Fruit fly (Drosophila melanogaster) whole organism, embryonic: ENCODE data around the gene CG6083.

Experiments
- Atf-2 ChIP-seq: fragments of 200-800 bp; sonication (Bioruptor generic); optimal IDR thresholded peaks from 2 replicates; lab custom pipeline; 2016; ENCODE audit warnings: missing biosample characterization, missing genetic modification characterization
- Bteb2 ChIP-seq: fragments of 200-800 bp; sonication (Bioruptor generic); optimal IDR thresholded peaks from 2 replicates; lab custom pipeline; 2016; ENCODE audit warnings: missing biosample characterization, missing genetic modification characterization
- C15 ChIP-seq: fragments of 200-800 bp; sonication (Bioruptor generic); IDR thresholded peaks from 3 replicates; pipeline ENCODE4 v1.3.6; 2022; ENCODE audit warnings: missing biosample characterization, missing genetic modification characterization
- CG10366 ChIP-seq: fragments of 200-800 bp; sonication (Bioruptor generic); IDR thresholded peaks from 2 replicates; pipeline ENCODE4 v1.3.6; 2022; ENCODE audit warnings: missing biosample characterization, missing genetic modification characterization
- CG11085 ChIP-seq: fragments of 200-800 bp; sonication (Bioruptor generic); IDR thresholded peaks from 2 replicates; pipeline ENCODE4 v1.3.6; 2022; ENCODE audit warnings: missing biosample characterization, missing genetic modification characterization
- CG12659 ChIP-seq: fragments of 200-800 bp; sonication (Bioruptor generic); optimal IDR thresholded peaks from 3 replicates; lab custom pipeline; 2017; ENCODE audit warnings: mild to moderate bottlenecking, missing biosample characterization, missing genetic modification reagents, missing genetic modification characterization
- CG13287 ChIP-seq: fragments of 200-800 bp; sonication (Bioruptor generic); IDR thresholded peaks from 2 replicates; pipeline ENCODE4 v1.3.6; 2022; ENCODE audit warnings: missing biosample characterization, missing genetic modification characterization; ENCODE audit not compliant: partially characterized antibody
- CG14050 ChIP-seq: fragments of 200-800 bp; sonication (Bioruptor generic); IDR thresholded peaks from 3 replicates; pipeline ENCODE4 v1.3.6; 2022; ENCODE audit warnings: missing biosample characterization, missing genetic modification characterization
- CG15514 ChIP-seq: fragments of 200-800 bp; sonication (Bioruptor generic); optimal IDR thresholded peaks from 3 replicates; lab custom pipeline; 2017; ENCODE audit warnings: missing biosample characterization, missing genetic modification characterization, mild to moderate bottlenecking, moderate library complexity, missing genetic modification reagents
- CG17829 ChIP-seq: fragments of 200-800 bp; optimal IDR thresholded peaks from 2 replicates; lab custom pipeline; 2019; ENCODE audit warnings: missing biosample characterization, mild to moderate bottlenecking, missing genetic modification characterization, moderate library complexity
- CG17912 ChIP-seq: fragments of 200-800 bp; sonication (Bioruptor generic); optimal IDR thresholded peaks from 2 replicates; lab custom pipeline; 2018; ENCODE audit warnings: missing biosample characterization, mild to moderate bottlenecking, missing genetic modification characterization
- CG2712 ChIP-seq: fragments of 200-800 bp; optimal IDR thresholded peaks from 3 replicates; lab custom pipeline; 2019; ENCODE audit warnings: missing biosample characterization, mild to moderate bottlenecking, missing genetic modification characterization, moderate library complexity
- CG2875 ChIP-seq: fragments of 200-800 bp; sonication (Bioruptor generic); optimal IDR thresholded peaks from 2 replicates; lab custom pipeline; 2017; ENCODE audit warnings: missing biosample characterization, mild to moderate bottlenecking, missing genetic modification characterization, missing genetic modification reagents
- CG31388 ChIP-seq: fragments of 200-800 bp; sonication (Bioruptor generic); optimal IDR thresholded peaks from 2 replicates; lab custom pipeline; 2016; ENCODE audit warnings: missing biosample characterization, missing genetic modification characterization
- CG31441 ChIP-seq: fragments of 200-800 bp; sonication (Bioruptor generic); IDR thresholded peaks from 2 replicates; pipeline ENCODE4 v1.3.6; 2022; ENCODE audit warnings: missing biosample characterization, missing genetic modification characterization
- CG34224 ChIP-seq: fragments of 200-800 bp; sonication (Bioruptor generic); IDR thresholded peaks from 3 replicates; pipeline ENCODE4 v1.3.6; 2022; ENCODE audit warnings: missing biosample characterization, missing genetic modification characterization; ENCODE audit not compliant: partially characterized antibody
- CG3847 ChIP-seq: fragments of 200-800 bp; sonication (Bioruptor generic); IDR thresholded peaks from 2 replicates; pipeline ENCODE4 v1.3.6; 2022; ENCODE audit warnings: missing biosample characterization, missing genetic modification characterization
- CG4360 ChIP-seq: fragments of 200-800 bp; sonication (Bioruptor generic); IDR thresholded peaks from 2 replicates; pipeline ENCODE4 v1.3.6; 2022; ENCODE audit warnings: missing biosample characterization, missing genetic modification characterization
- CG4617 ChIP-seq: fragments of 200-800 bp; sonication (Bioruptor generic); optimal IDR thresholded peaks from 3 replicates; lab custom pipeline; 2016; ENCODE audit warnings: missing biosample characterization, missing genetic modification characterization, borderline replicate concordance
- CG4820 ChIP-seq: fragments of 200-800 bp; sonication (Bioruptor generic); optimal IDR thresholded peaks from 3 replicates; lab custom pipeline; 2016; ENCODE audit warnings: missing biosample characterization, missing genetic modification characterization
- CG7963 ChIP-seq: fragments of 200-800 bp; sonication (Bioruptor generic); IDR thresholded peaks from 3 replicates; pipeline ENCODE4 v1.3.6; 2022; ENCODE audit warnings: missing biosample characterization, missing genetic modification characterization; ENCODE audit not compliant: partially characterized antibody
- CG8281 ChIP-seq: fragments of 200-800 bp; sonication (Bioruptor generic); optimal IDR thresholded peaks from 2 replicates; lab custom pipeline; 2018; ENCODE audit warnings: missing biosample characterization, mild to moderate bottlenecking, missing genetic modification characterization, moderate library complexity
- CG8924 ChIP-seq: fragments of 200-800 bp; optimal IDR thresholded peaks from 3 replicates; lab custom pipeline; 2019; ENCODE audit warnings: missing biosample characterization, mild to moderate bottlenecking, missing genetic modification characterization, moderate library complexity
- CG9215 ChIP-seq: fragments of 200-800 bp; sonication (Bioruptor generic); IDR thresholded peaks from 2 replicates; pipeline ENCODE4 v1.3.6; 2022; ENCODE audit warnings: missing biosample characterization, missing genetic modification characterization
- CG9797 ChIP-seq: fragments of 200-800 bp; sonication (Bioruptor generic); optimal IDR thresholded peaks from 3 replicates; lab custom pipeline; 2018; ENCODE audit warnings: missing biosample characterization, mild to moderate bottlenecking, missing genetic modification characterization
- Dll ChIP-seq: fragments of 200-800 bp; sonication (Bioruptor generic); IDR thresholded peaks from 4 replicates; pipeline ENCODE4 v1.3.6; 2022; ENCODE audit warnings: missing biosample characterization, missing genetic modification characterization; ENCODE audit not compliant: partially characterized antibody
- HmgZ ChIP-seq: fragments of 200-800 bp; sonication (Bioruptor generic); optimal IDR thresholded peaks from 2 replicates; lab custom pipeline; 2018; ENCODE audit warnings: missing biosample characterization, mild to moderate bottlenecking, missing genetic modification characterization
- Hr78 ChIP-seq, 2 experiments: fragments of 200-800 bp in 1 of 2; fragments of >200 bp in 1 of 2; sonication (Bioruptor generic) in 1 of 2; optimal IDR thresholded peaks; 2 replicates each; lab custom pipeline; 2017 to 2019; ENCODE audit warnings: missing biosample characterization in 2 of 2, missing genetic modification characterization in 2 of 2, mild to moderate bottlenecking in 1 of 2, moderate library complexity in 1 of 2
- Lhr ChIP-seq: fragments of 200-800 bp; sonication (Bioruptor generic); optimal IDR thresholded peaks from 3 replicates; lab custom pipeline; 2017; ENCODE audit warnings: mild to moderate bottlenecking, missing biosample characterization, missing genetic modification reagents, missing genetic modification characterization
- NC2β ChIP-seq: fragments of 200-800 bp; sonication (Bioruptor generic); optimal IDR thresholded peaks from 2 replicates; lab custom pipeline; 2016; ENCODE audit warnings: missing biosample characterization, missing genetic modification characterization
- Pdp1 ChIP-seq, 2 experiments: fragments of 200-800 bp; sonication (Bioruptor generic); optimal IDR thresholded peaks; 3 replicates each; lab custom pipeline; 2016; ENCODE audit warnings: missing biosample characterization in 2 of 2, missing genetic modification characterization in 2 of 2, mild to moderate bottlenecking in 1 of 2, moderate library complexity in 1 of 2
- Sry-δ ChIP-seq: fragments of 200-800 bp; sonication (Bioruptor generic); optimal IDR thresholded peaks from 2 replicates; lab custom pipeline; 2016; ENCODE audit warnings: missing biosample characterization, missing genetic modification characterization
- Trl ChIP-seq, 3 experiments: fragments of >200 bp in 2 of 3; fragments of 200-800 bp in 1 of 3; sonication (Bioruptor generic) in 1 of 3; optimal IDR thresholded peaks; 2 replicates in 1 of 3; 3 replicates in 2 of 3; lab custom pipeline; 2016 to 2017; ENCODE audit warnings: missing biosample characterization in 1 of 3, missing genetic modification characterization in 1 of 3
- YL-1 ChIP-seq: fragments of 200-800 bp; sonication (Bioruptor generic); optimal IDR thresholded peaks from 3 replicates; lab custom pipeline; 2017; ENCODE audit warnings: missing biosample characterization, mild to moderate bottlenecking, missing genetic modification characterization
- az2 ChIP-seq: fragments of 200-800 bp; sonication (Bioruptor generic); optimal IDR thresholded peaks from 3 replicates; lab custom pipeline; 2016; ENCODE audit warnings: missing biosample characterization, missing genetic modification characterization
- chif ChIP-seq, 2 experiments: fragments of 200-800 bp; sonication (Bioruptor generic); optimal IDR thresholded peaks; 3 replicates each; lab custom pipeline; 2016; ENCODE audit warnings: missing biosample characterization in 2 of 2, missing genetic modification characterization in 2 of 2
- dm ChIP-seq: fragments of 200-800 bp; sonication (Bioruptor generic); optimal IDR thresholded peaks from 3 replicates; lab custom pipeline; 2016; ENCODE audit warnings: missing biosample characterization, missing genetic modification characterization
- ems ChIP-seq: fragments of 200-800 bp; sonication (Bioruptor generic); optimal IDR thresholded peaks from 3 replicates; lab custom pipeline; 2016; ENCODE audit warnings: missing biosample characterization, missing genetic modification characterization
- fu2 ChIP-seq: fragments of 200-800 bp; sonication (Bioruptor generic); optimal IDR thresholded peaks from 2 replicates; lab custom pipeline; 2016; ENCODE audit warnings: missing biosample characterization, missing genetic modification characterization
- jing ChIP-seq: fragments of 200-800 bp; sonication (Bioruptor generic); optimal IDR thresholded peaks from 2 replicates; lab custom pipeline; 2018; ENCODE audit warnings: missing biosample characterization, mild to moderate bottlenecking, missing genetic modification characterization
- lilli ChIP-seq: fragments of 200-800 bp; sonication (Bioruptor generic); optimal IDR thresholded peaks from 3 replicates; lab custom pipeline; 2016; ENCODE audit warnings: missing biosample characterization, missing genetic modification characterization
- luna ChIP-seq: fragments of 200-800 bp; sonication (Bioruptor generic); optimal IDR thresholded peaks from 2 replicates; lab custom pipeline; 2016; ENCODE audit warnings: missing biosample characterization, missing genetic modification characterization
- onecut ChIP-seq: fragments of 200-800 bp; sonication (Bioruptor generic); IDR thresholded peaks from 2 replicates; pipeline ENCODE4 v1.3.6; 2022; ENCODE audit warnings: missing biosample characterization, missing genetic modification characterization
- ssp ChIP-seq: fragments of 200-800 bp; sonication (Bioruptor generic); IDR thresholded peaks from 2 replicates; pipeline ENCODE4 v1.3.6; 2022; ENCODE audit warnings: missing biosample characterization, missing genetic modification characterization
- sug ChIP-seq: fragments of 200-800 bp; optimal IDR thresholded peaks from 2 replicates; lab custom pipeline; 2019; ENCODE audit warnings: missing biosample characterization, mild to moderate bottlenecking, missing genetic modification characterization, moderate library complexity
- tll ChIP-seq, 2 experiments: fragments of 200-800 bp in 1 of 2; fragments of >200 bp in 1 of 2; sonication (Bioruptor generic) in 1 of 2; optimal IDR thresholded peaks; 2 replicates each; lab custom pipeline; 2017 to 2019; ENCODE audit warnings: missing biosample characterization in 2 of 2, missing genetic modification characterization in 2 of 2, mild to moderate bottlenecking in 1 of 2, moderate library complexity in 1 of 2
- twi ChIP-seq: fragments of 200-800 bp; optimal IDR thresholded peaks from 2 replicates; lab custom pipeline; 2019; ENCODE audit warnings: missing biosample characterization, mild to moderate bottlenecking, missing genetic modification characterization, moderate library complexity
- unpg ChIP-seq: fragments of 200-800 bp; sonication (Bioruptor generic); optimal IDR thresholded peaks from 3 replicates; lab custom pipeline; 2018; ENCODE audit warnings: missing biosample characterization, mild to moderate bottlenecking, missing genetic modification characterization, moderate library complexity
- zen2 ChIP-seq: fragments of 200-800 bp; sonication (Bioruptor generic); IDR thresholded peaks from 3 replicates; pipeline ENCODE4 v1.3.6; 2022; ENCODE audit warnings: missing biosample characterization, missing genetic modification characterization; ENCODE audit not compliant: partially characterized antibody

Gene CG6083

dm6 chr3L:11627819-11628483 lies 2.0 kb upstream of the CG6083 start, which contains the start of gene Apt1 (continued):
- TF ChIP-seq NC2β (GFP tag; lab: Kevin White, UChicago) (no peak), Pdp1 (GFP tag; optimal IDR thresholded peaks at IDR 0.05; lab: Kevin White, UChicago) (peak in 1 of 2 experiments; percentile 65), Bteb2 (no peak), CG4617 (GFP tag; lab: Kevin White, UChicago) (peak; percentile 41), CG10366 (GFP tag; lab: Robert Waterston, UW) (no peak), lilli (GFP tag; lab: Kevin White, UChicago) (peak; percentile 35), dm (GFP tag; lab: Kevin White, UChicago) (no peak), CG4360 (GFP tag; lab: Robert Waterston, UW) (no peak), YL-1 (peak; percentile 27), CG14050 (GFP tag; lab: Robert Waterston, UW) (no peak), Trl (optimal IDR thresholded peaks at IDR 0.05; lab: Kevin White, UChicago) (no peak), Trl (GFP tag; optimal IDR thresholded peaks at IDR 0.05; lab: Kevin White, UChicago) (no peak), ssp (GFP tag; lab: Robert Waterston, UW) (no peak), jing (no peak), tll (GFP tag; optimal IDR thresholded peaks at IDR 0.05; lab: Kevin White, UChicago) (no peak), CG13287 (GFP tag; lab: Robert Waterston, UW) (peak; percentile 97), luna (GFP tag; lab: Kevin White, UChicago) (no peak), sug (tag; lab: Kevin White, UChicago) (peak; percentile 18), C15 (no peak), chif (GFP tag; optimal IDR thresholded peaks at IDR 0.05; lab: Kevin White, UChicago) (no peak), Lhr (peak; percentile 14), CG2712 (tag; lab: Kevin White, UChicago) (peak; percentile 41), CG31441 (GFP tag; lab: Robert Waterston, UW) (no peak), CG7963 (peak; percentile 96), unpg (GFP tag; lab: Kevin White, UChicago) (no peak), CG34224 (peak; percentile 97), CG31388 (GFP tag; lab: Kevin White, UChicago) (no peak), CG15514 (GFP tag; lab: Kevin White, UChicago) (peak; percentile 65), fu2 (GFP tag; lab: Kevin White, UChicago) (no peak), CG12659 (GFP tag; lab: Kevin White, UChicago) (peak; percentile 39), CG9215 (no peak), CG2875 (no peak), CG3847 (no peak), onecut (GFP tag; lab: Robert Waterston, UW) (peak; percentile 83), Hr78 (GFP tag; optimal IDR thresholded peaks at IDR 0.05; lab: Kevin White, UChicago) (no peak), CG4820 (no peak), zen2 (GFP tag; lab: Robert Waterston, UW) (peak; percentile 93), Atf-2 (GFP tag; lab: Kevin White, UChicago) (no peak), CG11085 (no peak), Dll (GFP tag; lab: Robert Waterston, UW) (peak; percentile 94), CG17912 (GFP tag; lab: Kevin White, UChicago) (no peak), ems (GFP tag; lab: Kevin White, UChicago) (no peak), twi (tag; lab: Kevin White, UChicago) (no peak), CG9797 (GFP tag; lab: Kevin White, UChicago) (peak; percentile 19), CG8924 (tag; lab: Kevin White, UChicago) (no peak), CG17829 (tag; lab: Kevin White, UChicago) (peak; percentile 14), Sry-δ (peak; percentile 94), CG8281 (no peak), az2 (GFP tag; lab: Kevin White, UChicago) (no peak), HmgZ (peak; percentile 36)
